Fruit fly (Drosophila melanogaster) S2 (cell line): ENCODE measurements around the gene Atg6.

ENCODE experiments used
- CG8478 ChIP-seq: fragments of >200 bp; optimal IDR thresholded peaks from 2 replicates; lab custom pipeline; 2018
- CTCF ChIP-seq, 2 experiments: fragments of >200 bp; optimal IDR thresholded peaks; 2 replicates each; lab custom pipeline; 2018

dm6 chr3R:24024123-24024522 lies 26.5 kb downstream of the Atg6 start:
- TF ChIP-seq CTCF (optimal IDR thresholded peaks at IDR 0.05; lab: Kevin White, UChicago) (no peak), CG8478 (lab: Kevin White, UChicago) (no peak)
